Worm (Caenorhabditis elegans) whole organism, L4 larva: ENCODE results near the gene Y66C5A.2.
A peak's percentile ranks its signal among the peaks of the same experiment; 100 is the strongest.

ENCODE experiments used
- F44E2.7 ChIP-seq: fragments of 200-800 bp; sonication (Bioruptor generic); IDR thresholded peaks from 2 replicates; pipeline ENCODE4 v2.1.2; 2022; ENCODE audit warnings: missing genetic modification characterization, missing compliant biosample characterization
- Y5F2A.4 ChIP-seq: fragments of 200-800 bp; sonication (Bioruptor generic); optimal IDR thresholded peaks from 2 replicates; lab custom pipeline; 2018; ENCODE audit warnings: mild to moderate bottlenecking, missing genetic modification characterization, missing compliant biosample characterization
- ZK337.2 ChIP-seq: fragments of 200-800 bp; sonication (Bioruptor generic); IDR thresholded peaks from 2 replicates; pipeline ENCODE4 v1.3.6; 2022; ENCODE audit warnings: missing genetic modification reagents, missing genetic modification characterization, missing compliant biosample characterization
- aha-1 ChIP-seq: fragments of 150-350 bp; peaks from one replicate; lab custom pipeline; 2014; ENCODE audit warnings: missing biosample characterization, missing genetic modification characterization
- aly-2 ChIP-seq: sonication (generic microtip); optimal IDR thresholded peaks from 2 replicates; lab custom pipeline; 2018; ENCODE audit warnings: missing biosample characterization, missing genetic modification characterization
- arid-1 ChIP-seq: fragments of 200-800 bp; sonication (Bioruptor generic); conservative IDR thresholded peaks from 2 replicates; pipeline ENCODE4 v1.3.6; 2022; ENCODE audit warnings: missing genetic modification reagents, missing genetic modification characterization, missing compliant biosample characterization
- ceh-20 ChIP-seq: fragments of 200-800 bp; sonication (Bioruptor generic); IDR thresholded peaks from 2 replicates; pipeline ENCODE4 v1.3.6; 2022; ENCODE audit warnings: missing genetic modification reagents, missing genetic modification characterization, missing compliant biosample characterization
- ceh-28 ChIP-seq: fragments of 150-350 bp; optimal IDR thresholded peaks from 2 replicates; lab custom pipeline; 2014; ENCODE audit warnings: missing biosample characterization, missing genetic modification reagents, missing genetic modification characterization
- ces-1 ChIP-seq: fragments of 150-350 bp; sonication (generic microtip); optimal IDR thresholded peaks from 4 replicates; lab custom pipeline; 2014; ENCODE audit warnings: missing biosample characterization, missing genetic modification reagents, missing genetic modification characterization
- cey-2 ChIP-seq: sonication (generic microtip); optimal IDR thresholded peaks from 3 replicates; lab custom pipeline; 2017; ENCODE audit warnings: missing genetic modification characterization, mild to moderate bottlenecking, missing compliant biosample characterization, antibody characterized with exemption, borderline replicate concordance; ENCODE audit not compliant: insufficient read depth
- daf-12 ChIP-seq: fragments of 150-350 bp; optimal IDR thresholded peaks from 2 replicates; lab custom pipeline; 2014; ENCODE audit warnings: missing biosample characterization, missing genetic modification reagents, missing genetic modification characterization
- daf-16 ChIP-seq, 3 experiments: sonication (generic microtip); optimal IDR thresholded peaks; 2 replicates each; lab custom pipeline; 2016 to 2017; ENCODE audit warnings: missing genetic modification characterization in 3 of 3, missing genetic modification reagents in 3 of 3, mild to moderate bottlenecking in 2 of 3, missing compliant biosample characterization in 2 of 3, missing biosample characterization in 1 of 3, moderate library complexity in 1 of 3
- dmd-6 ChIP-seq: fragments of 200-800 bp; sonication (Bioruptor generic); IDR thresholded peaks from 2 replicates; pipeline ENCODE4 v1.3.6; 2022; ENCODE audit warnings: missing genetic modification reagents, missing genetic modification characterization, missing compliant biosample characterization
- dmd-8 ChIP-seq: fragments of 200-800 bp; sonication (Bioruptor generic); IDR thresholded peaks from 2 replicates; pipeline ENCODE4 v1.3.6; 2022; ENCODE audit warnings: missing genetic modification characterization, missing compliant biosample characterization
- duxl-1 ChIP-seq: sonication (generic microtip); optimal IDR thresholded peaks from 2 replicates; lab custom pipeline; 2016; ENCODE audit warnings: mild to moderate bottlenecking, missing genetic modification characterization, moderate library complexity, missing compliant biosample characterization; ENCODE audit not compliant: poor library complexity
- dve-1 ChIP-seq: sonication (generic microtip); optimal IDR thresholded peaks from 2 replicates; lab custom pipeline; 2017; ENCODE audit warnings: antibody characterized with exemption, mild to moderate bottlenecking, missing genetic modification characterization, missing compliant biosample characterization; ENCODE audit not compliant: insufficient read depth
- egl-43 ChIP-seq: fragments of 200-800 bp; sonication (Bioruptor generic); IDR thresholded peaks from 2 replicates; pipeline ENCODE4 v1.3.6; 2022; ENCODE audit warnings: missing genetic modification reagents, missing genetic modification characterization, missing compliant biosample characterization
- hif-1 ChIP-seq, 2 experiments: sonication (generic microtip); optimal IDR thresholded peaks; 2 replicates each; lab custom pipeline; 2016 to 2017; ENCODE audit warnings: missing compliant biosample characterization in 2 of 2, missing genetic modification characterization in 2 of 2, missing genetic modification reagents in 2 of 2, missing genotype in 2 of 2, mild to moderate bottlenecking in 1 of 2
- hlh-30 ChIP-seq: sonication (generic microtip); optimal IDR thresholded peaks from 2 replicates; lab custom pipeline; 2017; ENCODE audit warnings: antibody characterized with exemption, mild to moderate bottlenecking, missing genetic modification characterization, missing compliant biosample characterization; ENCODE audit not compliant: insufficient read depth
- lim-7 ChIP-seq: fragments of 200-800 bp; sonication (Bioruptor generic); IDR thresholded peaks from 2 replicates; pipeline ENCODE4 v1.3.6; 2022; ENCODE audit warnings: missing genetic modification characterization, missing compliant biosample characterization
- lin-1 ChIP-seq: fragments of 200-800 bp; sonication (Bioruptor generic); IDR thresholded peaks from 2 replicates; pipeline ENCODE4 v1.3.6; 2022; ENCODE audit warnings: missing genetic modification reagents, missing genetic modification characterization, missing compliant biosample characterization
- lin-15B ChIP-seq: fragments of 150-350 bp; sonication (generic microtip); optimal IDR thresholded peaks from 3 replicates; lab custom pipeline; 2014; ENCODE audit warnings: missing biosample characterization, missing genetic modification characterization
- lsy-2 ChIP-seq, 2 experiments: fragments of 150-350 bp in 1 of 2; sonication (generic microtip) in 1 of 2; optimal IDR thresholded peaks; 2 replicates each; lab custom pipeline; 2014 to 2017; ENCODE audit warnings: missing biosample characterization in 2 of 2, missing genetic modification characterization in 2 of 2
- madf-9 ChIP-seq: fragments of 200-800 bp; sonication (Bioruptor generic); conservative IDR thresholded peaks from 2 replicates; pipeline ENCODE4 v1.3.6; 2022; ENCODE audit warnings: missing genetic modification reagents, missing genetic modification characterization, missing compliant biosample characterization
- mdl-1 ChIP-seq, 2 experiments: fragments of 150-350 bp in 1 of 2; sonication (generic microtip) in 1 of 2; optimal IDR thresholded peaks; 2 replicates each; lab custom pipeline; 2014 to 2017; ENCODE audit warnings: missing biosample characterization in 2 of 2, missing genetic modification characterization in 2 of 2
- mep-1 ChIP-seq: fragments of 150-350 bp; sonication (generic microtip); optimal IDR thresholded peaks from 3 replicates; lab custom pipeline; 2014; ENCODE audit warnings: missing biosample characterization, missing genetic modification characterization
- mxl-2 ChIP-seq: fragments of 200-800 bp; sonication (Bioruptor generic); conservative IDR thresholded peaks from 2 replicates; pipeline ENCODE4 v1.3.6; 2022; ENCODE audit warnings: missing genetic modification reagents, missing genetic modification characterization, missing compliant biosample characterization
- mxl-3 ChIP-seq: fragments of 200-800 bp; sonication (Bioruptor generic); optimal IDR thresholded peaks from 2 replicates; lab custom pipeline; 2018; ENCODE audit warnings: mild to moderate bottlenecking, missing genetic modification characterization, missing compliant biosample characterization
- nhr-102 ChIP-seq: sonication (generic microtip); optimal IDR thresholded peaks from 2 replicates; lab custom pipeline; 2016; ENCODE audit warnings: mild to moderate bottlenecking, missing genetic modification characterization, moderate library complexity, missing compliant biosample characterization
- nhr-111 ChIP-seq: fragments of 200-800 bp; sonication (Bioruptor generic); optimal IDR thresholded peaks from 2 replicates; lab custom pipeline; 2018; ENCODE audit warnings: mild to moderate bottlenecking, missing genetic modification characterization, missing compliant biosample characterization
- nhr-28 ChIP-seq: fragments of 150-350 bp; optimal IDR thresholded peaks from 2 replicates; lab custom pipeline; 2014; ENCODE audit warnings: missing biosample characterization, missing genetic modification characterization
- nhr-41 ChIP-seq: fragments of 200-800 bp; sonication (Bioruptor generic); IDR thresholded peaks from 2 replicates; pipeline ENCODE4 v1.3.6; 2022; ENCODE audit warnings: missing genetic modification reagents, missing genetic modification characterization, missing compliant biosample characterization
- nhr-76 ChIP-seq: fragments of 150-350 bp; optimal IDR thresholded peaks from 2 replicates; lab custom pipeline; 2014; ENCODE audit warnings: missing biosample characterization, missing genetic modification characterization
- php-3 ChIP-seq: fragments of 200-800 bp; sonication (Bioruptor generic); IDR thresholded peaks from 2 replicates; pipeline ENCODE4 v1.3.6; 2022; ENCODE audit warnings: missing genetic modification reagents, missing genetic modification characterization, missing compliant biosample characterization
- pqm-1 ChIP-seq: sonication (generic microtip); optimal IDR thresholded peaks from 2 replicates; lab custom pipeline; 2017; ENCODE audit warnings: missing biosample characterization, missing genetic modification characterization
- rbr-2 ChIP-seq: sonication (generic microtip); optimal IDR thresholded peaks from 2 replicates; lab custom pipeline; 2016; ENCODE audit warnings: missing genotype, missing genetic modification characterization, missing compliant biosample characterization
- set-16 ChIP-seq: fragments of 200-800 bp; sonication (Bioruptor generic); IDR thresholded peaks from 2 replicates; pipeline ENCODE4 v1.3.6; 2022; ENCODE audit warnings: missing genetic modification reagents, missing genetic modification characterization, missing compliant biosample characterization
- snpc-4 ChIP-seq: fragments of 150-350 bp; optimal IDR thresholded peaks from 2 replicates; lab custom pipeline; 2014; ENCODE audit warnings: missing biosample characterization, missing genetic modification characterization
- spr-3 ChIP-seq: fragments of 200-800 bp; sonication (Bioruptor generic); optimal IDR thresholded peaks from 2 replicates; lab custom pipeline; 2018; ENCODE audit warnings: mild to moderate bottlenecking, missing genetic modification characterization, missing compliant biosample characterization
- tag-97 ChIP-seq: fragments of 200-800 bp; sonication (Bioruptor generic); IDR thresholded peaks from 2 replicates; pipeline ENCODE4 v1.3.6; 2022; ENCODE audit warnings: missing genetic modification characterization, missing compliant biosample characterization
- tra-1 ChIP-seq: fragments of 200-800 bp; sonication (Bioruptor generic); IDR thresholded peaks from 2 replicates; pipeline ENCODE4 v1.3.6; 2022; ENCODE audit warnings: missing genetic modification reagents, missing genetic modification characterization, missing compliant biosample characterization
- unc-130 ChIP-seq: sonication (generic microtip); optimal IDR thresholded peaks from 2 replicates; lab custom pipeline; 2016; ENCODE audit warnings: missing genetic modification reagents, missing genetic modification characterization, missing compliant biosample characterization
- unc-39 ChIP-seq: sonication (generic microtip); optimal IDR thresholded peaks from 2 replicates; lab custom pipeline; 2017; ENCODE audit warnings: missing biosample characterization, missing genetic modification characterization
- zag-1 ChIP-seq: fragments of 150-350 bp; optimal IDR thresholded peaks from 2 replicates; lab custom pipeline; 2014; ENCODE audit warnings: missing biosample characterization, missing genetic modification characterization
- zip-11 ChIP-seq: fragments of 200-800 bp; sonication (Bioruptor generic); IDR thresholded peaks from 2 replicates; pipeline ENCODE4 v1.3.6; 2022; ENCODE audit warnings: missing genetic modification characterization, missing compliant biosample characterization

Gene Y66C5A.2

ce11 chrX:14504551-14504902, 44.0 kb downstream of the Y66C5A.2 start (continued):
- TF ChIP-seq php-3 (GFP tag; lab: Robert Waterston, UW) = peak; percentile 41; the same call in 1 of the 2 replicates
- TF ChIP-seq unc-130 (GFP tag; lab: Kevin White, UChicago) = no peak
- TF ChIP-seq dmd-8 (GFP tag; lab: Robert Waterston, UW) = 0 out of 2 replicates have a peak, but pooled peaks have one; percentile 22
- TF ChIP-seq mep-1 (tag; lab: Kevin White, UChicago) = no peak
- TF ChIP-seq, all 104 proteins: peak for 13

DNA sequence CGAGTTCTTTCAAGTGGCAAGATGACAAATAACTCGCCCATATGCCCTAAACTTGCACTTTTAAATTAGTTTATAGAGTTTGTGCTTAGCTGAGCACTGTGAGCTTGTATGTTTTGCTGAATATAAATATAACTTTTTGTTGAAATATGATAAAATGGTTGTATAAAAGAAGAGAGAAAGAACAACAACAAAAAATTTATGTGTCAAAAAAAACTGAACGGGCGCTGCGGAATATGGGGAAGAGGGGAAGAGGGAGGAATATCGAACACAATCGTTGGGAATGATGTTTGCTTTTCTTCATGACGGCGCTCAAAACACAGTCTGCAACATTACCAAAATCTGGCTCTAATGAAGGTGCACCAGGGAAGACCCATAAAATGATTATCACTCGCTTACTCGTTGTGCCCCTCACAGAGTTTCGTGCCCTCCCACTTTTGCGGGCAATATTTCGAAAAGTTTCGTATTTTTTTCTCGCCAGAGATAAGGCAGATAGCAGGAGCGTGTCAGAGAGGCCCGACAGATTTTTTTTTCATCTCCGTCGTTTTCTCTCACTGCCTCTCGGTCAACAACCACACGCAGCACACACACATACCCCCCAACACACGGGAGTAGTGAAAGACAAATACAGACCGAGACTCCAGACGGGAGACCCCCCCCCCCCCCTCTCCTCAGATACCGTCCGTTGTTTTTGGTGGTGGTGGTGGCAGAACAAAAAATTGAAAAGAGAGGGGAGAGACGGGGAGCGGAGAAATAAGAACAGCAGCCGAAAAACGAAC, 45.3 kb downstream of the Y66C5A.2 start:
- TF ChIP-seq unc-39 (tag; lab: Kevin White, UChicago) (no peak), zip-11 (GFP tag; lab: Robert Waterston, UW) (no peak), daf-16 (GFP tag; optimal IDR thresholded peaks at IDR 0.05; lab: Kevin White, UChicago) (no peak), daf-16 (tag; optimal IDR thresholded peaks at IDR 0.05; lab: Kevin White, UChicago) (peak; percentile 82), lin-1 (GFP tag; lab: Robert Waterston, UW) (peak; percentile 65), lin-15B (no peak), hlh-30 (tag; lab: Kevin White, UChicago) (peak; percentile 78), hif-1 (tag; optimal IDR thresholded peaks at IDR 0.05; lab: Kevin White, UChicago) (peak in 1 of 2 experiments; percentile 72), daf-12 (no peak), lsy-2 (tag; optimal IDR thresholded peaks at IDR 0.05; lab: Kevin White, UChicago) (no peak), Y5F2A.4 (GFP tag; lab: Kevin White, UChicago) (no peak), mdl-1 (tag; optimal IDR thresholded peaks at IDR 0.05; lab: Kevin White, UChicago) (peak; percentile 33 to 81), rbr-2 (tag; lab: Kevin White, UChicago) (peak; percentile 13), nhr-102 (peak; percentile 52), F44E2.7 (no peak), mep-1 (tag; lab: Kevin White, UChicago) (peak; percentile 55), ZK337.2 (GFP tag; lab: Robert Waterston, UW) (0 out of 2 replicates have a peak, but pooled peaks have one; percentile 28), egl-43 (GFP tag; lab: Robert Waterston, UW) (peak; percentile 51; the same call in 1 of the 2 replicates), php-3 (GFP tag; lab: Robert Waterston, UW) (peak; percentile 41; the same call in 1 of the 2 replicates), zag-1 (tag; lab: Kevin White, UChicago) (no peak), pqm-1 (tag; lab: Kevin White, UChicago) (peak; percentile 41), madf-9 (GFP tag; lab: Robert Waterston, UW) (no peak), lim-7 (GFP tag; lab: Robert Waterston, UW) (0 out of 2 replicates have a peak, but pooled peaks have one; percentile 45), tra-1 (GFP tag; lab: Robert Waterston, UW) (peak; percentile 83), dmd-6 (GFP tag; lab: Robert Waterston, UW) (peak; percentile 88), set-16 (GFP tag; lab: Robert Waterston, UW) (peak; percentile 68), ceh-28 (tag; lab: Kevin White, UChicago) (no peak), arid-1 (GFP tag; lab: Robert Waterston, UW) (no peak), nhr-41 (peak; percentile 63; the same call in 1 of the 2 replicates), dve-1 (tag; lab: Kevin White, UChicago) (peak; percentile 82), aly-2 (tag; lab: Kevin White, UChicago) (no peak), mxl-2 (GFP tag; lab: Robert Waterston, UW) (0 out of 2 replicates have a peak, but pooled peaks have one; percentile 23), cey-2 (tag; lab: Kevin White, UChicago) (peak; percentile 31), nhr-111 (GFP tag; lab: Kevin White, UChicago) (no peak), aha-1 (tag; lab: Kevin White, UChicago) (peak; percentile 92), mxl-3 (GFP tag; lab: Kevin White, UChicago) (peak; percentile 90), ces-1 (GFP tag; lab: Kevin White, UChicago) (no peak), snpc-4 (tag; lab: Kevin White, UChicago) (peak; percentile 4), duxl-1 (tag; lab: Kevin White, UChicago) (no peak), nhr-28 (tag; lab: Kevin White, UChicago) (peak; percentile 92), tag-97 (GFP tag; lab: Robert Waterston, UW) (no peak), spr-3 (GFP tag; lab: Kevin White, UChicago) (no peak), ceh-20 (GFP tag; lab: Robert Waterston, UW) (0 out of 2 replicates have a peak, but pooled peaks have one; percentile 26), nhr-76 (tag; lab: Kevin White, UChicago) (no peak)
